Worm (Caenorhabditis elegans) whole organism, L4 larva: ENCODE data around the gene srt-68.

Experiments
- F10B5.3 ChIP-seq: sonication (generic microtip); optimal IDR thresholded peaks from 2 replicates; lab custom pipeline; 2016; ENCODE audit warnings: mild to moderate bottlenecking, missing genetic modification characterization, missing compliant biosample characterization
- F26F4.8 ChIP-seq: fragments of 200-800 bp; sonication (Bioruptor generic); conservative IDR thresholded peaks from 2 replicates; pipeline ENCODE4 v1.3.6; 2022; ENCODE audit warnings: missing genetic modification characterization, missing compliant biosample characterization
- F44E2.7 ChIP-seq: fragments of 200-800 bp; sonication (Bioruptor generic); IDR thresholded peaks from 2 replicates; pipeline ENCODE4 v2.1.2; 2022; ENCODE audit warnings: missing genetic modification characterization, missing compliant biosample characterization
- T20F7.1 ChIP-seq: fragments of 200-800 bp; sonication (Bioruptor generic); optimal IDR thresholded peaks from 2 replicates; lab custom pipeline; 2018; ENCODE audit warnings: mild to moderate bottlenecking, missing genetic modification characterization, missing compliant biosample characterization
- Y48G9A.11 ChIP-seq: fragments of 200-800 bp; sonication (Bioruptor generic); IDR thresholded peaks from 2 replicates; pipeline ENCODE4 v1.3.6; 2022; ENCODE audit warnings: missing genetic modification reagents, missing genetic modification characterization, missing compliant biosample characterization
- Y5F2A.4 ChIP-seq: fragments of 200-800 bp; sonication (Bioruptor generic); optimal IDR thresholded peaks from 2 replicates; lab custom pipeline; 2018; ENCODE audit warnings: mild to moderate bottlenecking, missing genetic modification characterization, missing compliant biosample characterization
- Y75B8A.6 ChIP-seq: fragments of 200-800 bp; sonication (Bioruptor generic); IDR thresholded peaks from 2 replicates; pipeline ENCODE4 v1.3.6; 2022; ENCODE audit warnings: missing genetic modification reagents, missing genetic modification characterization, missing compliant biosample characterization
- ama-1 ChIP-seq: fragments of 150-350 bp; optimal IDR thresholded peaks from 2 replicates; lab custom pipeline; 2014; ENCODE audit warnings: inconsistent platforms, mixed read lengths
- arid-1 ChIP-seq: fragments of 200-800 bp; sonication (Bioruptor generic); conservative IDR thresholded peaks from 2 replicates; pipeline ENCODE4 v1.3.6; 2022; ENCODE audit warnings: missing genetic modification reagents, missing genetic modification characterization, missing compliant biosample characterization
- ceh-20 ChIP-seq: fragments of 200-800 bp; sonication (Bioruptor generic); IDR thresholded peaks from 2 replicates; pipeline ENCODE4 v1.3.6; 2022; ENCODE audit warnings: missing genetic modification reagents, missing genetic modification characterization, missing compliant biosample characterization
- ceh-82 ChIP-seq: sonication (generic microtip); optimal IDR thresholded peaks from 2 replicates; lab custom pipeline; 2017; ENCODE audit warnings: missing biosample characterization, missing genetic modification characterization
- ces-1 ChIP-seq: fragments of 150-350 bp; sonication (generic microtip); optimal IDR thresholded peaks from 4 replicates; lab custom pipeline; 2014; ENCODE audit warnings: missing biosample characterization, missing genetic modification reagents, missing genetic modification characterization
- ctbp-1 ChIP-seq: fragments of 200-800 bp; sonication (Bioruptor generic); IDR thresholded peaks from 2 replicates; pipeline ENCODE4 v1.3.6; 2022; ENCODE audit warnings: missing genetic modification reagents, missing genetic modification characterization, missing compliant biosample characterization
- daf-12 ChIP-seq: fragments of 150-350 bp; optimal IDR thresholded peaks from 2 replicates; lab custom pipeline; 2014; ENCODE audit warnings: missing biosample characterization, missing genetic modification reagents, missing genetic modification characterization
- dmd-8 ChIP-seq: fragments of 200-800 bp; sonication (Bioruptor generic); IDR thresholded peaks from 2 replicates; pipeline ENCODE4 v1.3.6; 2022; ENCODE audit warnings: missing genetic modification characterization, missing compliant biosample characterization
- duxl-1 ChIP-seq: sonication (generic microtip); optimal IDR thresholded peaks from 2 replicates; lab custom pipeline; 2016; ENCODE audit warnings: mild to moderate bottlenecking, missing genetic modification characterization, moderate library complexity, missing compliant biosample characterization; ENCODE audit not compliant: poor library complexity
- dve-1 ChIP-seq: sonication (generic microtip); optimal IDR thresholded peaks from 2 replicates; lab custom pipeline; 2017; ENCODE audit warnings: antibody characterized with exemption, mild to moderate bottlenecking, missing genetic modification characterization, missing compliant biosample characterization; ENCODE audit not compliant: insufficient read depth
- gei-8 ChIP-seq: fragments of 200-800 bp; sonication (Bioruptor generic); optimal IDR thresholded peaks from 2 replicates; lab custom pipeline; 2018; ENCODE audit warnings: mild to moderate bottlenecking, missing genetic modification characterization, missing compliant biosample characterization
- lin-13 ChIP-seq: fragments of 150-350 bp; optimal IDR thresholded peaks from 2 replicates; lab custom pipeline; 2014; ENCODE audit warnings: missing biosample characterization, missing genetic modification reagents, missing genetic modification characterization
- lin-15B ChIP-seq: fragments of 150-350 bp; sonication (generic microtip); optimal IDR thresholded peaks from 3 replicates; lab custom pipeline; 2014; ENCODE audit warnings: missing biosample characterization, missing genetic modification characterization
- lin-38 ChIP-seq: fragments of 200-800 bp; sonication (Bioruptor generic); IDR thresholded peaks from 2 replicates; pipeline ENCODE4 v1.3.6; 2022; ENCODE audit warnings: missing genetic modification reagents, missing genetic modification characterization, missing compliant biosample characterization
- lsy-2 ChIP-seq, 2 experiments: fragments of 150-350 bp in 1 of 2; sonication (generic microtip) in 1 of 2; optimal IDR thresholded peaks; 2 replicates each; lab custom pipeline; 2014 to 2017; ENCODE audit warnings: missing biosample characterization in 2 of 2, missing genetic modification characterization in 2 of 2
- madf-5 ChIP-seq, 2 experiments: fragments of 200-800 bp; sonication (Bioruptor generic); IDR thresholded peaks; 2 replicates each; pipeline ENCODE4 v1.3.6; 2022; ENCODE audit warnings: missing compliant biosample characterization in 2 of 2, missing genetic modification characterization in 2 of 2
- mep-1 ChIP-seq: fragments of 150-350 bp; sonication (generic microtip); optimal IDR thresholded peaks from 3 replicates; lab custom pipeline; 2014; ENCODE audit warnings: missing biosample characterization, missing genetic modification characterization
- mxl-3 ChIP-seq: fragments of 200-800 bp; sonication (Bioruptor generic); optimal IDR thresholded peaks from 2 replicates; lab custom pipeline; 2018; ENCODE audit warnings: mild to moderate bottlenecking, missing genetic modification characterization, missing compliant biosample characterization
- nhr-10 ChIP-seq: fragments of 150-350 bp; optimal IDR thresholded peaks from 2 replicates; lab custom pipeline; 2014; ENCODE audit warnings: missing biosample characterization, missing genetic modification characterization
- nhr-111 ChIP-seq: fragments of 200-800 bp; sonication (Bioruptor generic); optimal IDR thresholded peaks from 2 replicates; lab custom pipeline; 2018; ENCODE audit warnings: mild to moderate bottlenecking, missing genetic modification characterization, missing compliant biosample characterization
- nhr-237 ChIP-seq: sonication (generic microtip); optimal IDR thresholded peaks from 2 replicates; lab custom pipeline; 2017; ENCODE audit warnings: missing biosample characterization, missing genetic modification characterization
- nhr-25 ChIP-seq: sonication (generic microtip); optimal IDR thresholded peaks from 2 replicates; lab custom pipeline; 2017; ENCODE audit warnings: missing genetic modification characterization, mild to moderate bottlenecking, missing compliant biosample characterization, antibody characterized with exemption, moderate library complexity, borderline replicate concordance; ENCODE audit not compliant: insufficient read depth
- nhr-28 ChIP-seq: fragments of 150-350 bp; optimal IDR thresholded peaks from 2 replicates; lab custom pipeline; 2014; ENCODE audit warnings: missing biosample characterization, missing genetic modification characterization
- nhr-41 ChIP-seq: fragments of 200-800 bp; sonication (Bioruptor generic); IDR thresholded peaks from 2 replicates; pipeline ENCODE4 v1.3.6; 2022; ENCODE audit warnings: missing genetic modification reagents, missing genetic modification characterization, missing compliant biosample characterization
- nhr-42 ChIP-seq: fragments of 200-800 bp; sonication (Bioruptor generic); IDR thresholded peaks from 2 replicates; pipeline ENCODE4 v1.3.6; 2022; ENCODE audit warnings: missing genetic modification characterization, missing compliant biosample characterization
- nhr-48 ChIP-seq: sonication (generic microtip); optimal IDR thresholded peaks from 2 replicates; lab custom pipeline; 2016; ENCODE audit warnings: mild to moderate bottlenecking, missing genetic modification characterization, missing compliant biosample characterization
- pqm-1 ChIP-seq: sonication (generic microtip); optimal IDR thresholded peaks from 2 replicates; lab custom pipeline; 2017; ENCODE audit warnings: missing biosample characterization, missing genetic modification characterization
- rbr-2 ChIP-seq: sonication (generic microtip); optimal IDR thresholded peaks from 2 replicates; lab custom pipeline; 2016; ENCODE audit warnings: missing genotype, missing genetic modification characterization, missing compliant biosample characterization
- saeg-2 ChIP-seq: fragments of 200-800 bp; sonication (Bioruptor generic); IDR thresholded peaks from 2 replicates; pipeline ENCODE4 v1.3.6; 2022; ENCODE audit warnings: missing genetic modification reagents, missing genetic modification characterization, missing compliant biosample characterization
- set-16 ChIP-seq: fragments of 200-800 bp; sonication (Bioruptor generic); IDR thresholded peaks from 2 replicates; pipeline ENCODE4 v1.3.6; 2022; ENCODE audit warnings: missing genetic modification reagents, missing genetic modification characterization, missing compliant biosample characterization
- snpc-1.2 ChIP-seq: fragments of 200-800 bp; sonication (Bioruptor generic); IDR thresholded peaks from 2 replicates; pipeline ENCODE4 v1.3.6; 2022; ENCODE audit warnings: missing genetic modification reagents, missing genetic modification characterization, missing compliant biosample characterization
- snpc-4 ChIP-seq: fragments of 150-350 bp; optimal IDR thresholded peaks from 2 replicates; lab custom pipeline; 2014; ENCODE audit warnings: missing biosample characterization, missing genetic modification characterization
- spr-1 ChIP-seq: sonication (generic microtip); optimal IDR thresholded peaks from 2 replicates; lab custom pipeline; 2016; ENCODE audit warnings: mild to moderate bottlenecking, missing genetic modification characterization, missing compliant biosample characterization
- tra-1 ChIP-seq: fragments of 200-800 bp; sonication (Bioruptor generic); IDR thresholded peaks from 2 replicates; pipeline ENCODE4 v1.3.6; 2022; ENCODE audit warnings: missing genetic modification reagents, missing genetic modification characterization, missing compliant biosample characterization
- unc-130 ChIP-seq: sonication (generic microtip); optimal IDR thresholded peaks from 2 replicates; lab custom pipeline; 2016; ENCODE audit warnings: missing genetic modification reagents, missing genetic modification characterization, missing compliant biosample characterization
- unc-39 ChIP-seq: sonication (generic microtip); optimal IDR thresholded peaks from 2 replicates; lab custom pipeline; 2017; ENCODE audit warnings: missing biosample characterization, missing genetic modification characterization
- unc-62 ChIP-seq, 3 experiments: fragments of 150-350 bp in 1 of 3; sonication (generic microtip); optimal IDR thresholded peaks in 2 of 3; peaks in 1 of 3; 1 replicate in 1 of 3; 2 replicates in 2 of 3; lab custom pipeline; 2014 to 2017; ENCODE audit warnings: missing biosample characterization in 3 of 3, missing genetic modification characterization in 3 of 3, missing genetic modification reagents in 3 of 3, missing genotype in 1 of 3
- zag-1 ChIP-seq: fragments of 150-350 bp; optimal IDR thresholded peaks from 2 replicates; lab custom pipeline; 2014; ENCODE audit warnings: missing biosample characterization, missing genetic modification characterization
- zip-11 ChIP-seq: fragments of 200-800 bp; sonication (Bioruptor generic); IDR thresholded peaks from 2 replicates; pipeline ENCODE4 v1.3.6; 2022; ENCODE audit warnings: missing genetic modification characterization, missing compliant biosample characterization
- ztf-7 ChIP-seq: fragments of 150-350 bp; optimal IDR thresholded peaks from 2 replicates; lab custom pipeline; 2014; ENCODE audit warnings: missing biosample characterization, missing genetic modification characterization

srt-68 gene

DNA sequence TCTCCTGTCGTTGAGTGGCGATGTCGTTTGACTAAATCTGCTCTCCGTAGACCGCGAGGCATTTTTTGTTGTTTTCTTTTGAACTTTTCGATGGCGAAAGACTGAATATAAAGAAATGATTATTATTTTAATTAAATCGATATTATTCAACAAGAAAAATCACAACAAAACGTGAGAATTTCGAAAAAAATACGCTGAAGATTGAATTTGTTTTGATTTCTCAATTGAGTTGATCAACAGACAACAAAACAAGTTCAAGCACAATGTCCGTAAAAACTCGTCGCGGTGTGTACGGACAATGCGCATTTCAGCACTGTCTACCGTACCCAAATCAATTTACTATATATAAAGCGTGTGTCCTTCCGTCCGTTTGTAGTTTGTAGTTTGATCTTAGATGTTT lies 26.1 kb upstream of the srt-68 start, which contains the start of gene B0238.9:
Gene B0238.9, minus strand, starts transcription at position 101 of the 400 bp plus-strand sequence.
- no peak for TF ChIP-seq saeg-2 (GFP tag; lab: Robert Waterston, UW)
- no peak for TF ChIP-seq daf-12
- TF ChIP-seq Y48G9A.11 (GFP tag; lab: Robert Waterston, UW) = no peak
- no peak for TF ChIP-seq lin-15B (tag; lab: Kevin White, UChicago)
- no peak for TF ChIP-seq spr-1 (tag; lab: Kevin White, UChicago)
- TF ChIP-seq ama-1 (lab: Kevin White, UChicago) = no peak
- TF ChIP-seq zip-11 (GFP tag; lab: Robert Waterston, UW) = no peak
- TF ChIP-seq nhr-28 = no peak
- TF ChIP-seq unc-62 (GFP tag; optimal IDR thresholded peaks at IDR 0.05 in 1 of 2; lab: Kevin White, UChicago) = no peak
- no peak for TF ChIP-seq unc-62 (tag; optimal IDR thresholded peaks at IDR 0.05; lab: Kevin White, UChicago)
- TF ChIP-seq rbr-2 (tag; lab: Kevin White, UChicago) = no peak
- no peak for TF ChIP-seq dmd-8 (GFP tag; lab: Robert Waterston, UW)
- no peak for TF ChIP-seq nhr-111 (GFP tag; lab: Kevin White, UChicago)
- TF ChIP-seq T20F7.1 (GFP tag; lab: Kevin White, UChicago) = no peak
- TF ChIP-seq mxl-3 = no peak
- no peak for TF ChIP-seq F44E2.7 (GFP tag; lab: Robert Waterston, UW)
- no peak for TF ChIP-seq ztf-7 (tag; lab: Kevin White, UChicago)
- TF ChIP-seq dve-1 (tag; lab: Kevin White, UChicago) = no peak
- TF ChIP-seq nhr-48 (tag; lab: Kevin White, UChicago) = no peak

DNA sequence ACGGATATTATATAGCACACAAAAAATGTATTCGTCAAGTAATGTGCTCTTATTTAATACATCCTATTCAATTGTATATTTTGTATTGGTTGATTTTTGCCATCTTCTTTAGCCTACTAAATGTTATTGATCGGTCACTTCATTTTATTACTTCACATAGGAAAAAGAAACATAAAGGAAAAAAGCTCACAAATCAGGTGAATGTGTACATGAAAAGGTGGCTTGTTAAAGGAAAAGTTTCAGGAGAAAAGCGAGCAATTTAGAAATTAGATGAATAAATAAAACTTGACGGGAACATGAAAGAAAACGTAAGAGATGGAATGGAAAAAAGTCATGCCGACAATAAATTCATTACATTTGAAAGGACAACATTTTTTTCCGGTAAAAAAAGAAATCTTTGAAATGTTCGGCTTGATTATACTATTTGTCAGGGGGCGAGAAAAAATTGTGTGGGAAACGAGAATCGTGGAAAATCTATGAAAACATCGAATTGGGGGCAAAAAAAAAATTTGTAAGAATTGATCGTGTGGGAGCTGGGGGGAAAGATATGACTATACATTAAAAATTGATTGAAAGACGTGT lies 23.6 kb upstream of the srt-68 start:
- TF ChIP-seq lin-15B (tag; lab: Kevin White, UChicago) (no peak), set-16 (no peak), ctbp-1 (GFP tag; lab: Robert Waterston, UW) (no peak), F10B5.3 (tag; lab: Kevin White, UChicago) (no peak), nhr-28 (no peak), madf-5 (GFP tag; IDR thresholded peaks at IDR 0.05; lab: Robert Waterston, UW) (no peak), unc-130 (GFP tag; lab: Kevin White, UChicago) (no peak), ceh-82 (no peak), snpc-1.2 (no peak), mep-1 (tag; lab: Kevin White, UChicago) (no peak), Y5F2A.4 (GFP tag; lab: Kevin White, UChicago) (no peak), nhr-25 (tag; lab: Kevin White, UChicago) (no peak), rbr-2 (tag; lab: Kevin White, UChicago) (no peak), zag-1 (tag; lab: Kevin White, UChicago) (no peak), duxl-1 (tag; lab: Kevin White, UChicago) (no peak), Y75B8A.6 (0 out of 2 replicates have a peak, but pooled peaks have one; percentile 5), lin-13 (GFP tag; lab: Kevin White, UChicago) (no peak), nhr-111 (GFP tag; lab: Kevin White, UChicago) (peak; percentile 12), nhr-10 (no peak), nhr-237 (no peak), lsy-2 (tag; optimal IDR thresholded peaks at IDR 0.05; lab: Kevin White, UChicago) (peak in 1 of 2 experiments; percentile 2), nhr-42 (GFP tag; lab: Robert Waterston, UW) (no peak), unc-39 (tag; lab: Kevin White, UChicago) (no peak), ces-1 (GFP tag; lab: Kevin White, UChicago) (no peak), tra-1 (GFP tag; lab: Robert Waterston, UW) (no peak), nhr-48 (tag; lab: Kevin White, UChicago) (no peak), dve-1 (tag; lab: Kevin White, UChicago) (no peak), unc-62 (GFP tag; optimal IDR thresholded peaks at IDR 0.05 in 1 of 2; lab: Kevin White, UChicago) (no peak), unc-62 (tag; optimal IDR thresholded peaks at IDR 0.05; lab: Kevin White, UChicago) (no peak), gei-8 (GFP tag; lab: Kevin White, UChicago) (no peak), F44E2.7 (GFP tag; lab: Robert Waterston, UW) (no peak), snpc-4 (tag; lab: Kevin White, UChicago) (no peak), pqm-1 (tag; lab: Kevin White, UChicago) (no peak), daf-12 (no peak), dmd-8 (GFP tag; lab: Robert Waterston, UW) (0 out of 2 replicates have a peak, but pooled peaks have one; percentile 22), F26F4.8 (GFP tag; lab: Robert Waterston, UW) (no peak), arid-1 (GFP tag; lab: Robert Waterston, UW) (no peak), nhr-41 (GFP tag; lab: Robert Waterston, UW) (no peak), lin-38 (GFP tag; lab: Robert Waterston, UW) (no peak), ceh-20 (GFP tag; lab: Robert Waterston, UW) (no peak)
